Fruit fly (Drosophila melanogaster): ENCODE results near the gene Rcd-1.

- TF ChIP-seq psq (GFP tag; optimal IDR thresholded peaks at IDR 0.05) (no peak), HLH106 (tag; optimal IDR thresholded peaks at IDR 0.05) (no peak), Jra (GFP tag; optimal IDR thresholded peaks at IDR 0.05) (no peak), brk (GFP tag; optimal IDR thresholded peaks at IDR 0.05) (no peak), dmrt93B (GFP tag; optimal IDR thresholded peaks at IDR 0.05) (no peak)
These were observed 37.1 kb downstream of the Rcd-1 start, which contains the start of gene et for dm6 chrX:19675662-19676061.

All from whole organism, wandering third instar larva.